Fruit fly (Drosophila melanogaster): Measurements from ENCODE around the gene CASK.
A peak's percentile ranks its signal among the peaks of the same experiment; 100 is the strongest.

CASK gene

dm6 chr3R:21859509-21859908, 37.0 kb upstream of the CASK start (continued):
- TF ChIP-seq esn (GFP tag; optimal IDR thresholded peaks at IDR 0.05) (peak; percentile 98), dac (GFP tag; optimal IDR thresholded peaks at IDR 0.05) (peak; percentile 78), fkh (GFP tag; optimal IDR thresholded peaks at IDR 0.05) (no peak), Eip93F (GFP tag; optimal IDR thresholded peaks at IDR 0.05) (peak; percentile 93), salr (GFP tag; optimal IDR thresholded peaks at IDR 0.05) (peak; percentile 70 to 81), Sox15 (GFP tag; optimal IDR thresholded peaks at IDR 0.05) (peak; percentile 87), CG10631 (GFP tag; optimal IDR thresholded peaks at IDR 0.05) (peak; percentile 88), CG6163 (GFP tag; IDR thresholded peaks at IDR 0.05) (peak; percentile 84), Eip75B (GFP tag; optimal IDR thresholded peaks at IDR 0.05) (peak; percentile 96), cyc (GFP tag; optimal IDR thresholded peaks at IDR 0.05) (peak; percentile 93), CG16779 (tag; optimal IDR thresholded peaks at IDR 0.05) (peak; percentile 76), CG31627 (GFP tag; optimal IDR thresholded peaks at IDR 0.05) (peak; percentile 96), topi (GFP tag; optimal IDR thresholded peaks at IDR 0.05) (peak; percentile 94), CG6276 (GFP tag; optimal IDR thresholded peaks at IDR 0.05) (peak; percentile 78), lz (GFP tag; optimal IDR thresholded peaks at IDR 0.05) (peak; percentile 96), dsx (GFP tag; optimal IDR thresholded peaks at IDR 0.05; ENCODE audit: poor library complexity, severe bottlenecking) (peak; percentile 85), achi (GFP tag; optimal IDR thresholded peaks at IDR 0.05) (peak; percentile 92), Sox102F (GFP tag; optimal IDR thresholded peaks at IDR 0.05) (peak; percentile 96), pdm3 (GFP tag; optimal IDR thresholded peaks at IDR 0.05) (peak; percentile 93), CG4318 (GFP tag; optimal IDR thresholded peaks at IDR 0.05) (peak; percentile 86), CG6808 (GFP tag; optimal IDR thresholded peaks at IDR 0.05) (peak; percentile 71), net (GFP tag; optimal IDR thresholded peaks at IDR 0.05) (peak; percentile 89), CG32006 (GFP tag; optimal IDR thresholded peaks at IDR 0.05) (peak; percentile 94), OdsH (GFP tag; optimal IDR thresholded peaks at IDR 0.05) (peak; percentile 92), eg (GFP tag; IDR thresholded peaks at IDR 0.05) (peak; percentile 79), CG7368 (GFP tag; optimal IDR thresholded peaks at IDR 0.05) (peak; percentile 81)

DNA sequence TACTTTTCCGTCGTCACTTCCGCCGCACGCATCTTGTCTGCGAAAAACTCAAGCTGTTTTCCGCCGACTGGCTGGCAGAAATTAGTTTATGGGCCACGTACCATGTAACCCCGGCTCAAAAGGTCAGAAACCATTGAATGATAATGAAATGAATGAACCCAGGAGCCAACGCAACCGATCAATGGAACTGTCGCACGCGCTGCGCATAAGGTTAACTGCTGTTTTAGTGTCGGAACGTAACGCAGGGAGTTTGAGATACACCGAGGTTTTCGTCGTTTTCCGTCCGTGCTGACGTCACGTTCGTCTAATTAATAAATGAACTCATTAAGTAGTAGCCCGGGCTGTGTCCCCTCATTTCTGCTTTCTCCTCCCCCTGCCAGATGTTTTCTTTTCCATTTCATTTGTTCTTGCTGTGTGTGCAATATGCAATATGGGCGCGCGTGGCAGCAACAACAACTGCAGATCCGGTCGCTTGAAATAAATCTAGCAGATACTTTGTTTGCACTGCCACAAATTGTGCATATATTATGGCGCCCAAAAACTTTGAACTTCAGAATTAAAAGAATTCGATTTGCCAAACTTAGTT, 35.9 kb upstream of the CASK start:
- TF ChIP-seq salr (GFP tag; optimal IDR thresholded peaks at IDR 0.05) (peak in 1 of 2 experiments; percentile 16), eg (GFP tag; IDR thresholded peaks at IDR 0.05) (peak; percentile 27; the same call in 1 of the 3 replicates), net (GFP tag; optimal IDR thresholded peaks at IDR 0.05) (peak; percentile 17), Hr4 (GFP tag; optimal IDR thresholded peaks at IDR 0.05) (no peak)

dm6 chr3R:21857509-21857908, 35.0 kb upstream of the CASK start:
- TF ChIP-seq salr (GFP tag; optimal IDR thresholded peaks at IDR 0.05) (no peak), esn (GFP tag; optimal IDR thresholded peaks at IDR 0.05) (peak; percentile 4), eg (GFP tag; IDR thresholded peaks at IDR 0.05) (no peak), CG11762 (GFP tag; optimal IDR thresholded peaks at IDR 0.05; ENCODE audit: insufficient read depth) (no peak), svp (GFP tag) (peak; percentile 68), topi (GFP tag; optimal IDR thresholded peaks at IDR 0.05) (no peak), CG6163 (GFP tag; IDR thresholded peaks at IDR 0.05) (no peak), CG32006 (GFP tag; optimal IDR thresholded peaks at IDR 0.05) (no peak), CG11902 (GFP tag; optimal IDR thresholded peaks at IDR 0.05) (no peak), Eip78C (GFP tag) (peak; percentile 71), Hr39 (GFP tag; optimal IDR thresholded peaks at IDR 0.05) (peak; percentile 17), CG15336 (GFP tag; IDR thresholded peaks at IDR 0.05) (no peak), fd59A (GFP tag; optimal IDR thresholded peaks at IDR 0.05) (no peak), Met (GFP tag; optimal IDR thresholded peaks at IDR 0.05) (peak; percentile 40), vri (GFP tag; optimal IDR thresholded peaks at IDR 0.05) (no peak), CG31627 (GFP tag; optimal IDR thresholded peaks at IDR 0.05) (peak; percentile 2), CG8119 (GFP tag; IDR thresholded peaks at IDR 0.05) (0 out of 3 replicates have a peak, but pooled peaks have one; percentile 22), fkh (GFP tag; optimal IDR thresholded peaks at IDR 0.05) (no peak), cyc (GFP tag; optimal IDR thresholded peaks at IDR 0.05) (peak; percentile 19), acj6 (GFP tag; optimal IDR thresholded peaks at IDR 0.05) (peak; percentile 8), lz (GFP tag; optimal IDR thresholded peaks at IDR 0.05) (peak; percentile 3), CG6808 (GFP tag; optimal IDR thresholded peaks at IDR 0.05) (no peak), CG4318 (GFP tag; optimal IDR thresholded peaks at IDR 0.05) (no peak), net (GFP tag; optimal IDR thresholded peaks at IDR 0.05) (no peak), CG7368 (GFP tag; optimal IDR thresholded peaks at IDR 0.05) (no peak), CG10631 (GFP tag; optimal IDR thresholded peaks at IDR 0.05) (no peak), OdsH (GFP tag; optimal IDR thresholded peaks at IDR 0.05) (peak; percentile 3)

Data from whole organism, prepupa.